Worm (Caenorhabditis elegans) whole organism, young adult: ENCODE data around the gene cox-11.
A peak's percentile ranks its signal among the peaks of the same experiment; 100 is the strongest.

Source experiments
- ZK185.1 ChIP-seq: sonication (generic microtip); optimal IDR thresholded peaks from 2 replicates; lab custom pipeline; 2016; ENCODE audit warnings: mild to moderate bottlenecking, missing genetic modification characterization, missing compliant biosample characterization; ENCODE audit not compliant: poor library complexity, severe bottlenecking
- ceh-91 ChIP-seq: fragments of 200-800 bp; sonication (Bioruptor generic); IDR thresholded peaks from 2 replicates; pipeline ENCODE4 v1.3.6; 2022; ENCODE audit warnings: missing genetic modification reagents, missing genetic modification characterization, missing compliant biosample characterization
- madf-3 ChIP-seq: fragments of 200-800 bp; sonication (Bioruptor generic); IDR thresholded peaks from 2 replicates; pipeline ENCODE4 v1.3.6; 2022; ENCODE audit warnings: missing genetic modification reagents, missing genetic modification characterization, missing compliant biosample characterization
- snpc-1.1 ChIP-seq: sonication (generic microtip); optimal IDR thresholded peaks from 2 replicates; lab custom pipeline; 2017; ENCODE audit warnings: missing genetic modification characterization, mild to moderate bottlenecking, missing compliant biosample characterization, antibody characterized with exemption, moderate library complexity, missing genotype, missing genetic modification reagents; ENCODE audit not compliant: insufficient read depth

cox-11 gene

ce11 chrIV:13290239-13290638 is 46.1 kb downstream of the cox-11 start (continued):
- TF ChIP-seq madf-3 (GFP tag; lab: Robert Waterston, UW), result no peak
- TF ChIP-seq ZK185.1 (tag; lab: Kevin White, UChicago), result no peak
- TF ChIP-seq snpc-1.1 (tag; lab: Kevin White, UChicago), result no peak
- TF ChIP-seq ceh-91 (GFP tag; lab: Robert Waterston, UW), result 0 out of 2 replicates have a peak, but pooled peaks have one; percentile 24
- TF ChIP-seq, all 124 proteins: peak for 9
